Fruit fly (Drosophila melanogaster) whole organism, embryonic: ENCODE data around the gene Vps4.

ENCODE experiments used
- Atf6 ChIP-seq: fragments of 200-800 bp; sonication (Bioruptor generic); IDR thresholded peaks from 2 replicates; pipeline ENCODE4 v1.3.6; 2022; ENCODE audit warnings: missing biosample characterization, missing genetic modification characterization
- B-H1 ChIP-seq: fragments of 200-800 bp; sonication (Bioruptor generic); IDR thresholded peaks from 3 replicates; pipeline ENCODE4 v1.3.6; 2022; ENCODE audit warnings: missing biosample characterization, missing genetic modification characterization
- CG10147 ChIP-seq: fragments of 200-800 bp; sonication (Bioruptor generic); optimal IDR thresholded peaks from 2 replicates; lab custom pipeline; 2019; ENCODE audit warnings: missing biosample characterization, mild to moderate bottlenecking, missing genetic modification characterization, moderate library complexity
- CG10431 ChIP-seq: fragments of 200-800 bp; sonication (Bioruptor generic); optimal IDR thresholded peaks from 3 replicates; lab custom pipeline; 2018; ENCODE audit warnings: missing biosample characterization, mild to moderate bottlenecking, missing genetic modification characterization
- CG11504 ChIP-seq: fragments of 200-800 bp; sonication (Bioruptor generic); optimal IDR thresholded peaks from 3 replicates; lab custom pipeline; 2019; ENCODE audit warnings: missing biosample characterization, mild to moderate bottlenecking, missing genetic modification characterization, moderate library complexity
- CG12071 ChIP-seq: fragments of 200-800 bp; sonication (Bioruptor generic); optimal IDR thresholded peaks from 3 replicates; lab custom pipeline; 2018; ENCODE audit warnings: missing biosample characterization, mild to moderate bottlenecking, missing genetic modification characterization
- CG12299 ChIP-seq: fragments of 200-800 bp; sonication (Bioruptor generic); optimal IDR thresholded peaks from 2 replicates; lab custom pipeline; 2018; ENCODE audit warnings: missing biosample characterization, mild to moderate bottlenecking, missing genetic modification characterization
- CG13424 ChIP-seq: fragments of 200-800 bp; sonication (Bioruptor generic); optimal IDR thresholded peaks from 2 replicates; lab custom pipeline; 2019; ENCODE audit warnings: missing biosample characterization, mild to moderate bottlenecking, missing genetic modification characterization, moderate library complexity
- CG14965 ChIP-seq: fragments of 200-800 bp; sonication (Bioruptor generic); optimal IDR thresholded peaks from 2 replicates; lab custom pipeline; 2016; ENCODE audit warnings: missing biosample characterization, missing genetic modification characterization, borderline replicate concordance
- CG1647 ChIP-seq: fragments of 200-800 bp; sonication (Bioruptor generic); optimal IDR thresholded peaks from 3 replicates; lab custom pipeline; 2016; ENCODE audit warnings: missing biosample characterization, missing genetic modification characterization
- CG16813 ChIP-seq: fragments of 200-800 bp; sonication (Bioruptor generic); IDR thresholded peaks from 3 replicates; pipeline ENCODE4 v1.3.6; 2022; ENCODE audit warnings: missing biosample characterization, missing genetic modification characterization; ENCODE audit not compliant: partially characterized antibody
- CG17612 ChIP-seq: fragments of 200-800 bp; sonication (Bioruptor generic); IDR thresholded peaks from 2 replicates; pipeline ENCODE4 v1.3.6; 2022; ENCODE audit warnings: missing biosample characterization, missing genetic modification characterization
- CG18011 ChIP-seq: fragments of 200-800 bp; sonication (Bioruptor generic); optimal IDR thresholded peaks from 2 replicates; lab custom pipeline; 2017; ENCODE audit warnings: missing biosample characterization, missing genetic modification characterization, mild to moderate bottlenecking, moderate library complexity, missing genotype
- CG30020 ChIP-seq: fragments of 200-800 bp; optimal IDR thresholded peaks from 2 replicates; lab custom pipeline; 2019; ENCODE audit warnings: missing biosample characterization, mild to moderate bottlenecking, missing genetic modification characterization, moderate library complexity
- CG30403 ChIP-seq: fragments of 200-800 bp; sonication (Bioruptor generic); optimal IDR thresholded peaks from 3 replicates; lab custom pipeline; 2016; ENCODE audit warnings: missing biosample characterization, missing genetic modification characterization
- CG31388 ChIP-seq: fragments of 200-800 bp; sonication (Bioruptor generic); optimal IDR thresholded peaks from 2 replicates; lab custom pipeline; 2016; ENCODE audit warnings: missing biosample characterization, missing genetic modification characterization
- CG4730 ChIP-seq: fragments of 200-800 bp; sonication (Bioruptor generic); IDR thresholded peaks from 2 replicates; pipeline ENCODE4 v1.3.6; 2022; ENCODE audit warnings: missing biosample characterization, missing genetic modification characterization
- CG7271 ChIP-seq: fragments of 200-800 bp; sonication (Bioruptor generic); optimal IDR thresholded peaks from 2 replicates; lab custom pipeline; 2018; ENCODE audit warnings: missing biosample characterization, mild to moderate bottlenecking, missing genetic modification characterization, moderate library complexity
- CG7987 ChIP-seq: fragments of 200-800 bp; sonication (Bioruptor generic); optimal IDR thresholded peaks from 2 replicates; lab custom pipeline; 2018; ENCODE audit warnings: missing biosample characterization, mild to moderate bottlenecking, missing genetic modification characterization, moderate library complexity
- CG8765 ChIP-seq: fragments of 200-800 bp; sonication (Bioruptor generic); IDR thresholded peaks from 2 replicates; pipeline ENCODE4 v1.3.6; 2022; ENCODE audit warnings: missing biosample characterization, missing genetic modification characterization
- Camta ChIP-seq: fragments of 200-800 bp; sonication (Bioruptor generic); optimal IDR thresholded peaks from 2 replicates; lab custom pipeline; 2016; ENCODE audit warnings: missing biosample characterization, missing genetic modification characterization
- Dp ChIP-seq: fragments of 200-800 bp; sonication (Bioruptor generic); optimal IDR thresholded peaks from 2 replicates; lab custom pipeline; 2018; ENCODE audit warnings: missing biosample characterization, mild to moderate bottlenecking, missing genetic modification characterization, moderate library complexity
- Ets97D ChIP-seq: fragments of 200-800 bp; sonication (Bioruptor generic); optimal IDR thresholded peaks from 3 replicates; lab custom pipeline; 2016; ENCODE audit warnings: missing biosample characterization, missing genetic modification characterization
- Gug ChIP-seq: fragments of 200-800 bp; sonication (Bioruptor generic); IDR thresholded peaks from 4 replicates; pipeline ENCODE4 v1.3.6; 2022; ENCODE audit warnings: missing biosample characterization, missing genetic modification characterization
- HmgZ ChIP-seq: fragments of 200-800 bp; sonication (Bioruptor generic); optimal IDR thresholded peaks from 2 replicates; lab custom pipeline; 2018; ENCODE audit warnings: missing biosample characterization, mild to moderate bottlenecking, missing genetic modification characterization
- Lhr ChIP-seq: fragments of 200-800 bp; sonication (Bioruptor generic); optimal IDR thresholded peaks from 3 replicates; lab custom pipeline; 2017; ENCODE audit warnings: mild to moderate bottlenecking, missing biosample characterization, missing genetic modification reagents, missing genetic modification characterization
- Med ChIP-seq: fragments of 200-800 bp; sonication (Bioruptor generic); peaks from one replicate; lab custom pipeline; 2016; ENCODE audit warnings: missing biosample characterization, missing genetic modification characterization, mild to moderate bottlenecking, inconsistent platforms, moderate library complexity
- NfI ChIP-seq: fragments of 200-800 bp; sonication (Bioruptor generic); optimal IDR thresholded peaks from 3 replicates; lab custom pipeline; 2018; ENCODE audit warnings: missing biosample characterization, mild to moderate bottlenecking, missing genetic modification characterization, moderate library complexity
- Rfx ChIP-seq: fragments of 200-800 bp; sonication (Bioruptor generic); IDR thresholded peaks from 2 replicates; pipeline ENCODE4 v1.3.6; 2022; ENCODE audit warnings: missing biosample characterization, missing genetic modification characterization
- YL-1 ChIP-seq: fragments of 200-800 bp; sonication (Bioruptor generic); optimal IDR thresholded peaks from 3 replicates; lab custom pipeline; 2017; ENCODE audit warnings: missing biosample characterization, mild to moderate bottlenecking, missing genetic modification characterization
- ab ChIP-seq: fragments of 200-800 bp; sonication (Bioruptor generic); optimal IDR thresholded peaks from 2 replicates; lab custom pipeline; 2016; ENCODE audit warnings: missing biosample characterization, missing genetic modification characterization
- amos ChIP-seq: fragments of 200-800 bp; sonication (Bioruptor generic); IDR thresholded peaks from 2 replicates; pipeline ENCODE4 v1.3.6; 2022; ENCODE audit warnings: missing biosample characterization, missing genetic modification characterization; ENCODE audit not compliant: partially characterized antibody
- dan ChIP-seq: fragments of 200-800 bp; sonication (Bioruptor generic); IDR thresholded peaks from 2 replicates; pipeline ENCODE4 v1.3.6; 2022; ENCODE audit warnings: missing biosample characterization, missing genetic modification characterization
- dm ChIP-seq: fragments of 200-800 bp; sonication (Bioruptor generic); optimal IDR thresholded peaks from 3 replicates; lab custom pipeline; 2016; ENCODE audit warnings: missing biosample characterization, missing genetic modification characterization
- dpn ChIP-seq, 2 experiments: fragments of 200-800 bp; sonication (Bioruptor generic); optimal IDR thresholded peaks; 3 replicates each; lab custom pipeline; 2016; ENCODE audit warnings: missing biosample characterization in 2 of 2, missing genetic modification characterization in 2 of 2
- gfzf ChIP-seq: fragments of 200-800 bp; sonication (Bioruptor generic); optimal IDR thresholded peaks from 2 replicates; lab custom pipeline; 2016; ENCODE audit warnings: missing biosample characterization, mild to moderate bottlenecking, missing genetic modification characterization, moderate library complexity
- gt ChIP-seq: fragments of 200-800 bp; sonication (Bioruptor generic); IDR thresholded peaks from 2 replicates; pipeline ENCODE4 v1.3.6; 2022; ENCODE audit warnings: missing biosample characterization, missing genetic modification characterization
- hb ChIP-seq: fragments of 200-800 bp; sonication (Bioruptor generic); IDR thresholded peaks from 3 replicates; pipeline ENCODE4 v1.3.6; 2022; ENCODE audit warnings: missing biosample characterization, missing genetic modification characterization; ENCODE audit not compliant: partially characterized antibody
- lilli ChIP-seq: fragments of 200-800 bp; sonication (Bioruptor generic); optimal IDR thresholded peaks from 3 replicates; lab custom pipeline; 2016; ENCODE audit warnings: missing biosample characterization, missing genetic modification characterization
- lola ChIP-seq, 3 experiments: fragments of >200 bp in 2 of 3; fragments of 200-800 bp in 1 of 3; sonication (Bioruptor generic) in 1 of 3; optimal IDR thresholded peaks; 2 replicates each; lab custom pipeline; 2017 to 2019; ENCODE audit warnings: missing biosample characterization in 3 of 3, missing genetic modification characterization in 3 of 3, mild to moderate bottlenecking in 1 of 3, moderate library complexity in 1 of 3
- mam ChIP-seq: fragments of 200-800 bp; sonication (Bioruptor generic); optimal IDR thresholded peaks from 3 replicates; lab custom pipeline; 2016; ENCODE audit warnings: missing biosample characterization, missing genetic modification characterization
- nerfin-2 ChIP-seq: fragments of 200-800 bp; sonication (Bioruptor generic); IDR thresholded peaks from 2 replicates; pipeline ENCODE4 v1.3.6; 2022; ENCODE audit warnings: missing biosample characterization, missing genetic modification characterization; ENCODE audit not compliant: partially characterized antibody
- nmo ChIP-seq: fragments of 200-800 bp; sonication (Bioruptor generic); optimal IDR thresholded peaks from 2 replicates; lab custom pipeline; 2018; ENCODE audit warnings: missing biosample characterization, mild to moderate bottlenecking, missing genetic modification characterization, moderate library complexity
- pnt ChIP-seq: fragments of 200-800 bp; sonication (Bioruptor generic); optimal IDR thresholded peaks from 3 replicates; lab custom pipeline; 2016; ENCODE audit warnings: missing biosample characterization, missing genetic modification characterization
- sc ChIP-seq, 3 experiments: fragments of >200 bp in 2 of 3; fragments of 200-800 bp in 1 of 3; sonication (Bioruptor generic) in 1 of 3; optimal IDR thresholded peaks; 2 replicates in 2 of 3; 3 replicates in 1 of 3; lab custom pipeline; 2017; ENCODE audit warnings: mild to moderate bottlenecking in 1 of 3, missing biosample characterization in 1 of 3, missing genetic modification characterization in 1 of 3, missing genetic modification reagents in 1 of 3
- sens-2 ChIP-seq: fragments of 200-800 bp; sonication (Bioruptor generic); IDR thresholded peaks from 2 replicates; pipeline ENCODE4 v1.3.6; 2022; ENCODE audit warnings: missing biosample characterization, missing genetic modification characterization
- seq ChIP-seq: fragments of 200-800 bp; sonication (Bioruptor generic); IDR thresholded peaks from 2 replicates; pipeline ENCODE4 v1.3.6; 2022; ENCODE audit warnings: missing biosample characterization, missing genetic modification characterization
- stwl ChIP-seq: fragments of 200-800 bp; sonication (Bioruptor generic); optimal IDR thresholded peaks from 3 replicates; lab custom pipeline; 2018; ENCODE audit warnings: missing biosample characterization, mild to moderate bottlenecking, missing genetic modification characterization, moderate library complexity
- trem ChIP-seq: fragments of 200-800 bp; optimal IDR thresholded peaks from 3 replicates; lab custom pipeline; 2019; ENCODE audit warnings: missing biosample characterization, mild to moderate bottlenecking, missing genetic modification characterization, moderate library complexity
- unc-4 ChIP-seq: fragments of 200-800 bp; sonication (Bioruptor generic); IDR thresholded peaks from 2 replicates; pipeline ENCODE4 v1.3.6; 2022; ENCODE audit warnings: missing biosample characterization, missing genetic modification characterization; ENCODE audit not compliant: partially characterized antibody
- zfh1 ChIP-seq: fragments of 200-800 bp; sonication (Bioruptor generic); IDR thresholded peaks from 3 replicates; pipeline ENCODE4 v1.3.6; 2022; ENCODE audit warnings: missing biosample characterization, missing genetic modification characterization

Gene Vps4

dm6 chrX:17860711-17861110 is 46.8 kb upstream of the Vps4 start, which contains the start of the genes Arp8 and CG6769 (continued):
- peak; percentile 82 for TF ChIP-seq Med (GFP tag; lab: Kevin White, UChicago)
- TF ChIP-seq trem (tag; lab: Kevin White, UChicago), result peak; percentile 68
- no peak for TF ChIP-seq hb (GFP tag; lab: Robert Waterston, UW)
- no peak for TF ChIP-seq Atf6 (GFP tag; lab: Robert Waterston, UW)
- 0 out of 2 replicates have a peak, but pooled peaks have one; percentile 18 for TF ChIP-seq unc-4 (GFP tag; lab: Robert Waterston, UW)
- TF ChIP-seq mam (GFP tag; lab: Kevin White, UChicago), result no peak
- peak; percentile 47 for TF ChIP-seq dm (GFP tag; lab: Kevin White, UChicago)
- no peak for TF ChIP-seq sens-2 (GFP tag; lab: Robert Waterston, UW)
- TF ChIP-seq CG30403, result peak; percentile 19
- peak; percentile 17 for TF ChIP-seq CG12299
- TF ChIP-seq CG30020 (tag; lab: Kevin White, UChicago), result peak; percentile 34
- TF ChIP-seq dan (GFP tag; lab: Robert Waterston, UW), result no peak
- peak; percentile 6 for TF ChIP-seq CG13424 (tag; lab: Kevin White, UChicago)
- peak; percentile 42 for TF ChIP-seq stwl (tag; lab: Kevin White, UChicago)
- no peak for TF ChIP-seq CG4730 (GFP tag; lab: Robert Waterston, UW)
- peak; percentile 30 for TF ChIP-seq HmgZ (tag; lab: Kevin White, UChicago)
- TF ChIP-seq Gug (GFP tag; lab: Robert Waterston, UW), result no peak
- TF ChIP-seq lola (GFP tag; optimal IDR thresholded peaks at IDR 0.05; lab: Kevin White, UChicago), result peak in 1 of 3 experiments; percentile 33
- peak in 1 of 2 experiments; percentile 16 for TF ChIP-seq dpn (GFP tag; optimal IDR thresholded peaks at IDR 0.05; lab: Kevin White, UChicago)
- no peak for TF ChIP-seq Camta (GFP tag; lab: Kevin White, UChicago)
- TF ChIP-seq zfh1 (GFP tag; lab: Robert Waterston, UW), result no peak
- no peak for TF ChIP-seq CG14965 (GFP tag; lab: Kevin White, UChicago)
- TF ChIP-seq YL-1, result peak; percentile 63
- peak; percentile 6 for TF ChIP-seq lilli (GFP tag; lab: Kevin White, UChicago)
- no peak for TF ChIP-seq pnt (GFP tag; lab: Kevin White, UChicago)
- TF ChIP-seq gfzf (GFP tag; lab: Kevin White, UChicago), result peak; percentile 68
- peak; percentile 15 for TF ChIP-seq Ets97D (GFP tag; lab: Kevin White, UChicago)
- TF ChIP-seq amos (GFP tag; lab: Robert Waterston, UW), result no peak
- TF ChIP-seq CG18011, result no peak
- TF ChIP-seq nerfin-2, result no peak
- TF ChIP-seq sc (optimal IDR thresholded peaks at IDR 0.05; lab: Kevin White, UChicago), result no peak
- no peak for TF ChIP-seq sc (GFP tag; optimal IDR thresholded peaks at IDR 0.05; lab: Kevin White, UChicago)
- no peak for TF ChIP-seq B-H1 (GFP tag; lab: Robert Waterston, UW)
- TF ChIP-seq CG11504, result no peak
- TF ChIP-seq CG8765 (GFP tag; lab: Robert Waterston, UW), result no peak
- no peak for TF ChIP-seq NfI (GFP tag; lab: Kevin White, UChicago)
- peak; percentile 22 for TF ChIP-seq CG10147
- no peak for TF ChIP-seq ab
- no peak for TF ChIP-seq seq (GFP tag; lab: Robert Waterston, UW)
- peak; percentile 12 for TF ChIP-seq nmo

- TF ChIP-seq CG1647 (no peak), CG12071 (GFP tag; lab: Kevin White, UChicago) (no peak), CG7271 (peak; percentile 95), gt (GFP tag; lab: Robert Waterston, UW) (no peak), CG31388 (no peak), unc-4 (GFP tag; lab: Robert Waterston, UW) (no peak), CG7987 (GFP tag; lab: Kevin White, UChicago) (no peak), Dp (GFP tag; lab: Kevin White, UChicago) (no peak), CG16813 (GFP tag; lab: Robert Waterston, UW) (no peak), Lhr (GFP tag; lab: Kevin White, UChicago) (no peak), Rfx (GFP tag; lab: Robert Waterston, UW) (no peak), CG17612 (GFP tag; lab: Robert Waterston, UW) (no peak), CG10431 (GFP tag; lab: Kevin White, UChicago) (no peak)
Observed at dm6 chrX:17865103-17865502, 42.4 kb upstream of the Vps4 start.
